Fruit fly (Drosophila melanogaster) whole organism, wandering third instar larva: ENCODE measurements around the gene Oscillin.

Experiments
- Abd-B ChIP-seq: fragments of >200 bp; optimal IDR thresholded peaks from 2 replicates; lab custom pipeline; 2017; ENCODE audit warnings: missing biosample characterization, missing genetic modification characterization
- CG9705 ChIP-seq: fragments of 200-800 bp; sonication (Bioruptor generic); optimal IDR thresholded peaks from 2 replicates; lab custom pipeline; 2018; ENCODE audit warnings: missing biosample characterization, mild to moderate bottlenecking, missing genetic modification characterization
- Hr78 ChIP-seq: fragments of >200 bp; optimal IDR thresholded peaks from 2 replicates; lab custom pipeline; 2017; ENCODE audit warnings: missing biosample characterization, missing genetic modification characterization
- Mio ChIP-seq: sonication (Bioruptor generic); optimal IDR thresholded peaks from 2 replicates; lab custom pipeline; 2016; ENCODE audit warnings: missing biosample characterization, missing genetic modification characterization
- OdsH ChIP-seq: fragments of 200-800 bp; sonication (Bioruptor generic); optimal IDR thresholded peaks from 2 replicates; lab custom pipeline; 2016; ENCODE audit warnings: missing biosample characterization, mild to moderate bottlenecking, missing genetic modification characterization
- br ChIP-seq: fragments of 200-800 bp; sonication (Bioruptor generic); optimal IDR thresholded peaks from 2 replicates; lab custom pipeline; 2016; ENCODE audit warnings: missing biosample characterization, missing genetic modification characterization
- dsf ChIP-seq: sonication (Bioruptor generic); optimal IDR thresholded peaks from 2 replicates; lab custom pipeline; 2016; ENCODE audit warnings: missing biosample characterization, missing genetic modification characterization, borderline replicate concordance
- ey ChIP-seq: fragments of 200-800 bp; sonication (Bioruptor generic); optimal IDR thresholded peaks from 2 replicates; lab custom pipeline; 2016; ENCODE audit warnings: missing biosample characterization, missing genetic modification characterization
- fru ChIP-seq: fragments of 200-800 bp; sonication (Bioruptor generic); optimal IDR thresholded peaks from 3 replicates; lab custom pipeline; 2016; ENCODE audit warnings: missing biosample characterization, mild to moderate bottlenecking, missing genetic modification characterization
- lola ChIP-seq: fragments of >200 bp; optimal IDR thresholded peaks from 2 replicates; lab custom pipeline; 2017; ENCODE audit warnings: missing biosample characterization, missing genetic modification characterization
- pan ChIP-seq: fragments of >200 bp; optimal IDR thresholded peaks from 2 replicates; lab custom pipeline; 2017
- psq ChIP-seq: fragments of 200-800 bp; sonication (Bioruptor generic); optimal IDR thresholded peaks from 3 replicates; lab custom pipeline; 2017; ENCODE audit warnings: missing biosample characterization, mild to moderate bottlenecking, missing genetic modification characterization, moderate library complexity
- woc ChIP-seq: sonication (Bioruptor generic); optimal IDR thresholded peaks from 2 replicates; lab custom pipeline; 2016; ENCODE audit warnings: missing biosample characterization, mild to moderate bottlenecking, missing genetic modification characterization

DNA sequence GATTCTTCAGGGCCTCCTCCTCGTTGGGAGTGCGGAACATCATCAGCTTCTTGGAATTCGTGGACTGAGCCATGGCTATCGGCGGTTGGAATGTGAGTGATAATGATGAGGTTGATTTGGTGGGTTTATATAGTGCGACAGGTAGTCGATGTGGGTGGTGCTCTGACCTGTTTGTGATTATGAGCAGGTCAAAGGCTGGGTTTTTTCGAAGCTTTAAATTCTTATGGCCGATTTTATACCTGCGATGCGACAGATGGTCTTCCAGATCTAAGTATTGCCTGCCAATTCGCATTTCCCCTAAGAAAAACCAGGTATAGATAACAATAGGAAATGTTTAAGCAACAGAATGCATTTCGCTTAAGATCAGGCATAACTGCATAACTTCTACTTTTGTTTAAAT lies 3.8 kb downstream of the Oscillin start, which contains the start of gene CG14014:
- TF ChIP-seq br (GFP tag; lab: Kevin White, UChicago) (no peak), Hr78 (no peak), OdsH (GFP tag; lab: Kevin White, UChicago) (no peak), fru (GFP tag; lab: Kevin White, UChicago) (no peak), Mio (GFP tag; lab: Kevin White, UChicago) (no peak), Abd-B (no peak), psq (no peak), dsf (GFP tag; lab: Kevin White, UChicago) (no peak), lola (GFP tag; lab: Kevin White, UChicago) (no peak), pan (lab: Kevin White, UChicago) (no peak), woc (GFP tag; lab: Kevin White, UChicago) (no peak), CG9705 (no peak), ey (GFP tag; lab: Kevin White, UChicago) (no peak)
